Worm (Caenorhabditis elegans) whole organism, late embryonic: ENCODE results near the gene col-114.
"Not testable (repeated sequence)": the region's sequence is repeated elsewhere in the genome, so short reads cannot be mapped to it uniquely, and the experiment has no call there.

Source experiments
- C08G9.2 ChIP-seq: sonication (generic microtip); optimal IDR thresholded peaks from 2 replicates; lab custom pipeline; 2016; ENCODE audit warnings: mild to moderate bottlenecking, missing genetic modification characterization, moderate library complexity, missing compliant biosample characterization
- F13H6.1 ChIP-seq: sonication (generic microtip); optimal IDR thresholded peaks from 2 replicates; lab custom pipeline; 2016; ENCODE audit warnings: missing genetic modification characterization, missing compliant biosample characterization
- K02D7.2 ChIP-seq: sonication (generic microtip); optimal IDR thresholded peaks from 2 replicates; lab custom pipeline; 2017; ENCODE audit warnings: mild to moderate bottlenecking, missing genetic modification characterization, missing compliant biosample characterization
- T23F11.4 ChIP-seq: fragments of 200-800 bp; sonication (Bioruptor generic); optimal IDR thresholded peaks from 2 replicates; lab custom pipeline; 2018; ENCODE audit warnings: mild to moderate bottlenecking, missing genetic modification characterization, missing compliant biosample characterization
- Y22D7AL.16 ChIP-seq: sonication (generic microtip); optimal IDR thresholded peaks from 2 replicates; lab custom pipeline; 2016; ENCODE audit warnings: missing genetic modification characterization, missing compliant biosample characterization
- ceh-18 ChIP-seq: sonication (generic microtip); optimal IDR thresholded peaks from 2 replicates; lab custom pipeline; 2016; ENCODE audit warnings: missing genetic modification characterization, missing compliant biosample characterization
- ceh-30 ChIP-seq: fragments of 150-350 bp; optimal IDR thresholded peaks from 2 replicates; lab custom pipeline; 2014; ENCODE audit warnings: missing biosample characterization, missing genetic modification characterization
- ceh-31 ChIP-seq: sonication (generic microtip); optimal IDR thresholded peaks from 2 replicates; lab custom pipeline; 2016; ENCODE audit warnings: missing genetic modification characterization, missing compliant biosample characterization
- ceh-34 ChIP-seq: sonication (generic microtip); optimal IDR thresholded peaks from 2 replicates; lab custom pipeline; 2016; ENCODE audit warnings: mild to moderate bottlenecking, missing genetic modification characterization, missing compliant biosample characterization
- ceh-45 ChIP-seq: fragments of 200-800 bp; sonication (Bioruptor generic); IDR thresholded peaks from 2 replicates; pipeline ENCODE4 v1.3.6; 2022; ENCODE audit warnings: missing genetic modification reagents, missing genetic modification characterization, missing compliant biosample characterization
- ceh-48 ChIP-seq: sonication (generic microtip); optimal IDR thresholded peaks from 2 replicates; lab custom pipeline; 2016; ENCODE audit warnings: missing genetic modification characterization, inconsistent platforms, missing compliant biosample characterization
- ceh-9 ChIP-seq: sonication (generic microtip); optimal IDR thresholded peaks from 2 replicates; lab custom pipeline; 2016; ENCODE audit warnings: mild to moderate bottlenecking, missing genetic modification characterization, inconsistent platforms, missing compliant biosample characterization
- dmd-4 ChIP-seq: sonication (generic microtip); optimal IDR thresholded peaks from 2 replicates; lab custom pipeline; 2016; ENCODE audit warnings: borderline replicate concordance, missing genetic modification characterization, missing compliant biosample characterization
- elt-4 ChIP-seq: sonication (generic microtip); optimal IDR thresholded peaks from 2 replicates; lab custom pipeline; 2016; ENCODE audit warnings: missing genetic modification characterization, missing compliant biosample characterization
- eyg-1 ChIP-seq: sonication (generic microtip); optimal IDR thresholded peaks from 2 replicates; lab custom pipeline; 2016; ENCODE audit warnings: missing genotype, missing genetic modification characterization, missing compliant biosample characterization
- gmeb-2 ChIP-seq: sonication (generic microtip); optimal IDR thresholded peaks from 2 replicates; lab custom pipeline; 2016; ENCODE audit warnings: missing genetic modification characterization, inconsistent platforms, missing compliant biosample characterization
- hlh-8 ChIP-seq: sonication (generic microtip); optimal IDR thresholded peaks from 2 replicates; lab custom pipeline; 2016; ENCODE audit warnings: missing genotype, missing genetic modification characterization, missing compliant biosample characterization
- lin-11 ChIP-seq: fragments of 200-800 bp; sonication (Bioruptor generic); optimal IDR thresholded peaks from 2 replicates; lab custom pipeline; 2018; ENCODE audit warnings: mild to moderate bottlenecking, missing genetic modification characterization, missing compliant biosample characterization
- madf-2 ChIP-seq: sonication (generic microtip); optimal IDR thresholded peaks from 2 replicates; lab custom pipeline; 2017; ENCODE audit warnings: missing genetic modification characterization, missing compliant biosample characterization
- mec-3 ChIP-seq: sonication (generic microtip); optimal IDR thresholded peaks from 2 replicates; lab custom pipeline; 2016; ENCODE audit warnings: borderline replicate concordance, missing genetic modification characterization, missing compliant biosample characterization
- nhr-11 ChIP-seq: fragments of 150-350 bp; optimal IDR thresholded peaks from 2 replicates; lab custom pipeline; 2014; ENCODE audit warnings: missing biosample characterization, missing genetic modification characterization
- odd-2 ChIP-seq: sonication (generic microtip); optimal IDR thresholded peaks from 2 replicates; lab custom pipeline; 2017; ENCODE audit warnings: antibody characterized with exemption, mild to moderate bottlenecking, missing genetic modification characterization, missing compliant biosample characterization
- pax-1 ChIP-seq: fragments of 150-350 bp; optimal IDR thresholded peaks from 2 replicates; lab custom pipeline; 2014; ENCODE audit warnings: missing biosample characterization, missing genetic modification characterization
- pha-2 ChIP-seq: sonication (generic microtip); optimal IDR thresholded peaks from 2 replicates; lab custom pipeline; 2017; ENCODE audit warnings: mild to moderate bottlenecking, missing genetic modification characterization, missing compliant biosample characterization
- pros-1 ChIP-seq: fragments of 150-350 bp; optimal IDR thresholded peaks from 2 replicates; lab custom pipeline; 2014; ENCODE audit warnings: missing biosample characterization, missing genetic modification reagents, missing genetic modification characterization
- sox-4 ChIP-seq: sonication (generic microtip); optimal IDR thresholded peaks from 2 replicates; lab custom pipeline; 2017; ENCODE audit warnings: mild to moderate bottlenecking, missing genetic modification characterization, inconsistent platforms, missing compliant biosample characterization
- syd-9 ChIP-seq: sonication (generic microtip); optimal IDR thresholded peaks from 2 replicates; lab custom pipeline; 2016; ENCODE audit warnings: mild to moderate bottlenecking, missing genetic modification characterization, moderate library complexity, missing compliant biosample characterization
- tbx-7 ChIP-seq: sonication (generic microtip); optimal IDR thresholded peaks from 2 replicates; lab custom pipeline; 2016; ENCODE audit warnings: missing genotype, missing genetic modification characterization, missing compliant biosample characterization
- ttx-3 ChIP-seq: sonication (generic microtip); optimal IDR thresholded peaks from 2 replicates; lab custom pipeline; 2016; ENCODE audit warnings: missing genetic modification reagents, missing genetic modification characterization, missing compliant biosample characterization
- unc-42 ChIP-seq: sonication (generic microtip); optimal IDR thresholded peaks from 2 replicates; lab custom pipeline; 2016; ENCODE audit warnings: missing genotype, missing genetic modification characterization, missing compliant biosample characterization
- zip-5 ChIP-seq: sonication (generic microtip); optimal IDR thresholded peaks from 2 replicates; lab custom pipeline; 2016; ENCODE audit warnings: missing genetic modification characterization, missing compliant biosample characterization
- ztf-16 ChIP-seq: sonication (generic microtip); optimal IDR thresholded peaks from 2 replicates; lab custom pipeline; 2017; ENCODE audit warnings: missing genetic modification characterization, missing compliant biosample characterization

The col-114 gene

ce11 chrIV:7274969-7275548 is 28.6 kb upstream of the col-114 start:
- TF ChIP-seq Y22D7AL.16 (tag; lab: Kevin White, UChicago) (no peak), unc-42 (tag; lab: Kevin White, UChicago) (peak; percentile 57)
- TF ChIP-seq, all 69 proteins: peak for 1

ce11 chrIV:7263137-7263536 is 16.7 kb upstream of the col-114 start, which contains the start of gene glb-2:
Gene glb-2, minus strand, starts transcription at chrIV:7263237.
- TF ChIP-seq elt-4, result no peak
- TF ChIP-seq ztf-16 (tag; lab: Kevin White, UChicago), result no peak
- no peak for TF ChIP-seq ceh-34 (tag; lab: Kevin White, UChicago)
- no peak for TF ChIP-seq ceh-30 (tag; lab: Kevin White, UChicago)
- TF ChIP-seq sox-4 (tag; lab: Kevin White, UChicago), result no peak
- no peak for TF ChIP-seq lin-11 (tag; lab: Kevin White, UChicago)
- no peak for TF ChIP-seq ceh-48 (tag; lab: Kevin White, UChicago)
- no peak for TF ChIP-seq ceh-18
- no peak for TF ChIP-seq mec-3 (tag; lab: Kevin White, UChicago)

ce11 chrIV:7260587-7260986 is 14.1 kb upstream of the col-114 start, which contains the start of gene C06E4.3:
Gene C06E4.3, plus strand, starts transcription at chrIV:7260875.
- TF ChIP-seq ceh-45 (GFP tag; lab: Robert Waterston, UW) (no peak), mec-3 (tag; lab: Kevin White, UChicago) (no peak), ceh-30 (tag; lab: Kevin White, UChicago) (no peak), ceh-9 (tag; lab: Kevin White, UChicago) (no peak), zip-5 (no peak), ttx-3 (no peak), unc-42 (tag; lab: Kevin White, UChicago) (no peak), hlh-8 (tag; lab: Kevin White, UChicago) (no peak), syd-9 (tag; lab: Kevin White, UChicago) (no peak), pha-2 (tag; lab: Kevin White, UChicago) (no peak), Y22D7AL.16 (tag; lab: Kevin White, UChicago) (no peak), nhr-11 (tag; lab: Kevin White, UChicago) (no peak), lin-11 (tag; lab: Kevin White, UChicago) (no peak)

ce11 chrIV:7258253-7258652 is 11.8 kb upstream of the col-114 start, which contains the start of gene C06E4.6:
Gene C06E4.6, minus strand, starts transcription at chrIV:7258303.
- TF ChIP-seq gmeb-2, result no peak
- TF ChIP-seq pros-1, result no peak
- TF ChIP-seq eyg-1 (tag; lab: Kevin White, UChicago), result no peak
- TF ChIP-seq tbx-7 (tag; lab: Kevin White, UChicago), result no peak
- no peak for TF ChIP-seq C08G9.2 (tag; lab: Kevin White, UChicago)
- TF ChIP-seq F13H6.1 (tag; lab: Kevin White, UChicago), result no peak
- TF ChIP-seq sox-4 (tag; lab: Kevin White, UChicago), result no peak
- TF ChIP-seq K02D7.2 (tag; lab: Kevin White, UChicago), result no peak
- TF ChIP-seq odd-2 (tag; lab: Kevin White, UChicago), result no peak
- no peak for TF ChIP-seq dmd-4 (tag; lab: Kevin White, UChicago)
- no peak for TF ChIP-seq pax-1 (tag; lab: Kevin White, UChicago)
- no peak for TF ChIP-seq T23F11.4 (GFP tag; lab: Kevin White, UChicago)
- no peak for TF ChIP-seq madf-2 (tag; lab: Kevin White, UChicago)
- TF ChIP-seq pha-2 (tag; lab: Kevin White, UChicago), result no peak

ce11 chrIV:7254690-7255089 is 8.2 kb upstream of the col-114 start, which contains the start of gene C06E4.5:
Gene C06E4.5, plus strand, starts transcription at chrIV:7254990.
- TF ChIP-seq C08G9.2 (tag; lab: Kevin White, UChicago); elt-4; ceh-31 (tag; lab: Kevin White, UChicago): not testable (repeated sequence)
